Worm (Caenorhabditis elegans) whole organism, L3 larva: Measurements from ENCODE around the gene F01G10.6.

Source experiments
- egl-5 ChIP-seq: fragments of 150-350 bp; optimal IDR thresholded peaks from 2 replicates; lab custom pipeline; 2017; ENCODE audit warnings: missing biosample characterization, missing genetic modification reagents, missing genetic modification characterization, inconsistent platforms
- fos-1 ChIP-seq: fragments of 150-350 bp; optimal IDR thresholded peaks from 2 replicates; lab custom pipeline; 2014; ENCODE audit warnings: missing biosample characterization, missing genetic modification characterization
- mdl-1 ChIP-seq: fragments of 150-350 bp; optimal IDR thresholded peaks from 2 replicates; lab custom pipeline; 2014; ENCODE audit warnings: missing biosample characterization, missing genetic modification characterization
- nhr-11 ChIP-seq: fragments of 150-350 bp; optimal IDR thresholded peaks from 2 replicates; lab custom pipeline; 2014; ENCODE audit warnings: missing biosample characterization, missing genetic modification characterization
- nhr-12 ChIP-seq: fragments of 150-350 bp; optimal IDR thresholded peaks from 2 replicates; lab custom pipeline; 2014; ENCODE audit warnings: missing biosample characterization, missing genetic modification characterization
- nhr-76 ChIP-seq: fragments of 150-350 bp; sonication (generic microtip); optimal IDR thresholded peaks from 5 replicates; lab custom pipeline; 2014; ENCODE audit warnings: missing biosample characterization, missing genetic modification characterization
- skn-1 ChIP-seq: fragments of 150-350 bp; optimal IDR thresholded peaks from 2 replicates; lab custom pipeline; 2014; ENCODE audit warnings: missing biosample characterization, missing genetic modification characterization
- snpc-4 ChIP-seq: fragments of 150-350 bp; optimal IDR thresholded peaks from 2 replicates; lab custom pipeline; 2014; ENCODE audit warnings: missing biosample characterization, missing genetic modification characterization
- unc-39 ChIP-seq: sonication (generic microtip); optimal IDR thresholded peaks from 4 replicates; lab custom pipeline; 2017; ENCODE audit warnings: missing biosample characterization, missing genetic modification characterization

ce11 chrIV:10241659-10242058, 14.2 kb upstream of the F01G10.6 start, which contains the start of gene lipl-7:
- no peak for TF ChIP-seq mdl-1 (tag; lab: Kevin White, UChicago)
- no peak for TF ChIP-seq snpc-4
- no peak for TF ChIP-seq nhr-12 (tag; lab: Kevin White, UChicago)
- TF ChIP-seq fos-1: no peak
- TF ChIP-seq egl-5 (tag; lab: Kevin White, UChicago): no peak
- TF ChIP-seq nhr-11 (tag; lab: Kevin White, UChicago): no peak
- TF ChIP-seq skn-1 (tag; lab: Kevin White, UChicago): no peak
- no peak for TF ChIP-seq nhr-76 (tag; lab: Kevin White, UChicago)
- TF ChIP-seq unc-39 (tag; lab: Kevin White, UChicago): no peak
